Worm (Caenorhabditis elegans) whole organism, L1 larva: ENCODE measurements around the gene F26F4.5.

ENCODE experiments used
- C04F5.9 ChIP-seq: sonication (generic microtip); optimal IDR thresholded peaks from 2 replicates; lab custom pipeline; 2016; ENCODE audit warnings: missing genetic modification characterization, missing compliant biosample characterization
- aha-1 ChIP-seq: fragments of 150-350 bp; optimal IDR thresholded peaks from 2 replicates; lab custom pipeline; 2014; ENCODE audit warnings: missing biosample characterization, missing genetic modification characterization
- alr-1 ChIP-seq: fragments of 200-800 bp; sonication (Bioruptor generic); optimal IDR thresholded peaks from 2 replicates; lab custom pipeline; 2018; ENCODE audit warnings: borderline replicate concordance, mild to moderate bottlenecking, missing genetic modification characterization, missing compliant biosample characterization
- aly-2 ChIP-seq: fragments of 150-350 bp; optimal IDR thresholded peaks from 2 replicates; lab custom pipeline; 2014; ENCODE audit warnings: missing biosample characterization, missing genetic modification characterization
- blmp-1 ChIP-seq: fragments of 150-350 bp; optimal IDR thresholded peaks from 2 replicates; lab custom pipeline; 2014; ENCODE audit warnings: missing biosample characterization, missing genetic modification characterization
- ceh-8 ChIP-seq: fragments of 200-800 bp; sonication (Bioruptor generic); optimal IDR thresholded peaks from 2 replicates; lab custom pipeline; 2018; ENCODE audit warnings: mild to moderate bottlenecking, missing genetic modification characterization, moderate library complexity, missing compliant biosample characterization
- ceh-82 ChIP-seq, 3 experiments: fragments of 150-350 bp in 1 of 3; sonication (generic microtip) in 2 of 3; optimal IDR thresholded peaks; 2 replicates each; lab custom pipeline; 2014 to 2017; ENCODE audit warnings: missing biosample characterization in 3 of 3, missing genetic modification characterization in 3 of 3
- ceh-88 ChIP-seq: fragments of 200-800 bp; sonication (Bioruptor generic); IDR thresholded peaks from 2 replicates; pipeline ENCODE4 v1.3.6; 2022; ENCODE audit warnings: missing genetic modification characterization, missing compliant biosample characterization
- ceh-90 ChIP-seq: sonication (generic microtip); optimal IDR thresholded peaks from 2 replicates; lab custom pipeline; 2016; ENCODE audit warnings: missing genetic modification characterization, missing compliant biosample characterization
- dpl-1 ChIP-seq, 3 experiments: fragments of 150-350 bp in 2 of 3; sonication (generic microtip) in 1 of 3; optimal IDR thresholded peaks; 2 replicates each; lab custom pipeline; 2014 to 2017; ENCODE audit warnings: missing biosample characterization in 3 of 3, missing genetic modification characterization in 3 of 3, missing genetic modification reagents in 3 of 3
- efl-3 ChIP-seq: fragments of 200-800 bp; sonication (Bioruptor generic); optimal IDR thresholded peaks from 2 replicates; lab custom pipeline; 2018; ENCODE audit warnings: mild to moderate bottlenecking, missing genetic modification characterization, missing compliant biosample characterization
- egl-13 ChIP-seq: sonication (generic microtip); optimal IDR thresholded peaks from 2 replicates; lab custom pipeline; 2016; ENCODE audit warnings: missing genotype, missing genetic modification reagents, missing genetic modification characterization, missing compliant biosample characterization
- elt-2 ChIP-seq: sonication (generic microtip); optimal IDR thresholded peaks from 2 replicates; lab custom pipeline; 2016; ENCODE audit warnings: missing genetic modification characterization, mild to moderate bottlenecking, inconsistent platforms, missing compliant biosample characterization, missing genetic modification reagents
- elt-3 ChIP-seq, 6 experiments: fragments of 150-350 bp in 1 of 6; sonication (generic microtip); optimal IDR thresholded peaks; 2 replicates each; lab custom pipeline; 2017 to 2018; ENCODE audit warnings: missing biosample characterization in 6 of 6, missing genetic modification characterization in 6 of 6, inconsistent platforms in 1 of 6
- fkh-4 ChIP-seq: sonication (generic microtip); optimal IDR thresholded peaks from 2 replicates; lab custom pipeline; 2016; ENCODE audit warnings: missing compliant biosample characterization, missing genetic modification characterization, borderline replicate concordance
- fos-1 ChIP-seq: fragments of 150-350 bp; optimal IDR thresholded peaks from 2 replicates; lab custom pipeline; 2014; ENCODE audit warnings: missing biosample characterization, missing genetic modification characterization
- irx-1 ChIP-seq: sonication (generic microtip); optimal IDR thresholded peaks from 2 replicates; lab custom pipeline; 2016; ENCODE audit warnings: missing genetic modification characterization, missing compliant biosample characterization
- lin-14 ChIP-seq: fragments of 200-800 bp; sonication (Bioruptor generic); optimal IDR thresholded peaks from 2 replicates; lab custom pipeline; 2018; ENCODE audit warnings: mild to moderate bottlenecking, missing genetic modification characterization, moderate library complexity, missing compliant biosample characterization
- lin-15B ChIP-seq: fragments of 150-350 bp; sonication (generic microtip); optimal IDR thresholded peaks from 3 replicates; lab custom pipeline; 2014; ENCODE audit warnings: missing biosample characterization, missing genetic modification characterization
- lin-35 ChIP-seq, 2 experiments: fragments of 150-350 bp; optimal IDR thresholded peaks; 2 replicates each; lab custom pipeline; 2014; ENCODE audit warnings: missing biosample characterization in 2 of 2, missing genetic modification characterization in 2 of 2, missing genetic modification reagents in 2 of 2
- lsy-2 ChIP-seq, 2 experiments: fragments of 150-350 bp; optimal IDR thresholded peaks; 2 replicates each; lab custom pipeline; 2014; ENCODE audit warnings: missing biosample characterization in 2 of 2, missing genetic modification characterization in 2 of 2
- mab-9 ChIP-seq: fragments of 200-800 bp; sonication (Bioruptor generic); IDR thresholded peaks from 2 replicates; pipeline ENCODE4 v1.3.6; 2022; ENCODE audit warnings: missing genetic modification reagents, missing genetic modification characterization, missing compliant biosample characterization
- mep-1 ChIP-seq: fragments of 150-350 bp; optimal IDR thresholded peaks from 2 replicates; lab custom pipeline; 2014; ENCODE audit warnings: missing biosample characterization, missing genetic modification characterization
- nhr-237 ChIP-seq: fragments of 150-350 bp; optimal IDR thresholded peaks from 2 replicates; lab custom pipeline; 2014; ENCODE audit warnings: missing biosample characterization, missing genetic modification characterization
- nhr-47 ChIP-seq: sonication (generic microtip); optimal IDR thresholded peaks from 2 replicates; lab custom pipeline; 2016; ENCODE audit warnings: mild to moderate bottlenecking, missing genetic modification characterization, moderate library complexity, missing compliant biosample characterization
- nhr-71 ChIP-seq: sonication (generic microtip); optimal IDR thresholded peaks from 2 replicates; lab custom pipeline; 2016; ENCODE audit warnings: mild to moderate bottlenecking, missing genetic modification characterization, moderate library complexity, missing compliant biosample characterization
- nhr-76 ChIP-seq: sonication (generic microtip); optimal IDR thresholded peaks from 2 replicates; lab custom pipeline; 2017; ENCODE audit warnings: missing biosample characterization, missing genetic modification characterization
- nhr-84 ChIP-seq: sonication (generic microtip); optimal IDR thresholded peaks from 2 replicates; lab custom pipeline; 2017; ENCODE audit warnings: missing biosample characterization, missing genetic modification characterization
- nhr-85 ChIP-seq: sonication (generic microtip); peaks from one replicate; lab custom pipeline; 2016; ENCODE audit warnings: missing genetic modification characterization, inconsistent platforms, missing compliant biosample characterization
- skn-1 ChIP-seq: fragments of 150-350 bp; optimal IDR thresholded peaks from 2 replicates; lab custom pipeline; 2014; ENCODE audit warnings: missing biosample characterization, missing genetic modification characterization
- snpc-4 ChIP-seq: fragments of 150-350 bp; optimal IDR thresholded peaks from 2 replicates; lab custom pipeline; 2014; ENCODE audit warnings: missing biosample characterization, missing genetic modification characterization
- snu-23 ChIP-seq: sonication (generic microtip); optimal IDR thresholded peaks from 2 replicates; lab custom pipeline; 2016; ENCODE audit warnings: missing genetic modification characterization, missing compliant biosample characterization
- sox-4 ChIP-seq: sonication (generic microtip); optimal IDR thresholded peaks from 2 replicates; lab custom pipeline; 2016; ENCODE audit warnings: missing genetic modification characterization, missing compliant biosample characterization
- sptf-1 ChIP-seq: fragments of 150-350 bp; optimal IDR thresholded peaks from 2 replicates; lab custom pipeline; 2014; ENCODE audit warnings: missing biosample characterization, missing genetic modification characterization
- swsn-7 ChIP-seq: sonication (generic microtip); optimal IDR thresholded peaks from 2 replicates; lab custom pipeline; 2016; ENCODE audit warnings: missing genetic modification characterization, missing compliant biosample characterization
- tbx-2 ChIP-seq: sonication (generic microtip); optimal IDR thresholded peaks from 2 replicates; lab custom pipeline; 2016; ENCODE audit warnings: missing genetic modification characterization, missing compliant biosample characterization
- tlp-1 ChIP-seq: fragments of 150-350 bp; optimal IDR thresholded peaks from 2 replicates; lab custom pipeline; 2014; ENCODE audit warnings: missing biosample characterization, missing genetic modification characterization
- unc-130 ChIP-seq: fragments of 150-350 bp; optimal IDR thresholded peaks from 2 replicates; lab custom pipeline; 2017; ENCODE audit warnings: missing biosample characterization, missing genetic modification characterization, inconsistent platforms
- unc-30 ChIP-seq: sonication (generic microtip); optimal IDR thresholded peaks from 2 replicates; lab custom pipeline; 2017; ENCODE audit warnings: missing biosample characterization, missing genetic modification characterization
- unc-86 ChIP-seq: sonication (generic microtip); optimal IDR thresholded peaks from 2 replicates; lab custom pipeline; 2016; ENCODE audit warnings: missing genetic modification characterization, missing compliant biosample characterization
- vab-15 ChIP-seq: sonication (generic microtip); optimal IDR thresholded peaks from 2 replicates; lab custom pipeline; 2017; ENCODE audit warnings: missing genotype, mild to moderate bottlenecking, missing genetic modification characterization, missing compliant biosample characterization
- xbp-1 ChIP-seq: sonication (generic microtip); optimal IDR thresholded peaks from 2 replicates; lab custom pipeline; 2016; ENCODE audit warnings: missing genetic modification characterization, missing compliant biosample characterization
- zag-1 ChIP-seq: fragments of 150-350 bp; optimal IDR thresholded peaks from 2 replicates; lab custom pipeline; 2014; ENCODE audit warnings: missing biosample characterization, missing genetic modification characterization
- ztf-11 ChIP-seq, 2 experiments: sonication (generic microtip); optimal IDR thresholded peaks; 2 replicates each; lab custom pipeline; 2016 to 2017; ENCODE audit warnings: missing genetic modification characterization in 2 of 2, missing biosample characterization in 1 of 2, missing compliant biosample characterization in 1 of 2

The F26F4.5 gene

DNA sequence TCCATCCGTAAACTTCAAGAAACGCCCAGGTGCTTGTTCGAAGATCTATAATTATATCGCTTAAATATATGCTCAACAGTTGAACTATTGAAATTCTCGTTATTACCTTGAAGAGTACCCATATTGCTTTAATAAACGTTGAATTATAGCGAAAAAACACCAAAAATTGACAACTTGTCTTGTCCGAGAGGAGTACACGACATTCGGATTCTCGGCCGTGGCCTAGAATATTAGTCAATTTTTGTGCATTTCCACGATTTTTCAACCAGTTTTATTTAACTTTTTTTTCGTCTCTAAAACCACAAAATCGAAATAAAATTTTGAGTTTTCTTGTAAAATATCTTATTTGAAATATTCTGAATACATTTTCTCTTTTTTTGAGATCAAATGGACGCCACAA, 21.3 kb upstream of the F26F4.5 start, which contains the start of the genes F26F4.9 and cee-1 (continued):
- no peak for TF ChIP-seq aly-2 (tag; lab: Kevin White, UChicago)
- TF ChIP-seq ztf-11 (tag; optimal IDR thresholded peaks at IDR 0.05; lab: Kevin White, UChicago): peak in 1 of 2 experiments; percentile 88
- peak; percentile 32 for TF ChIP-seq unc-86 (tag; lab: Kevin White, UChicago)
- TF ChIP-seq lin-35 (GFP tag; optimal IDR thresholded peaks at IDR 0.05; lab: Kevin White, UChicago): peak; percentile 67 to 75
- TF ChIP-seq irx-1 (tag; lab: Kevin White, UChicago): peak; percentile 86
- peak; percentile 66 for TF ChIP-seq C04F5.9 (tag; lab: Kevin White, UChicago)
- peak; percentile 63 to 69 for TF ChIP-seq lsy-2 (tag; optimal IDR thresholded peaks at IDR 0.05; lab: Kevin White, UChicago)
- no peak for TF ChIP-seq snpc-4 (tag; lab: Kevin White, UChicago)
- TF ChIP-seq nhr-84: no peak
- TF ChIP-seq swsn-7 (tag; lab: Kevin White, UChicago): peak; percentile 70
- TF ChIP-seq ceh-90 (tag; lab: Kevin White, UChicago): peak; percentile 90
- TF ChIP-seq blmp-1 (tag; lab: Kevin White, UChicago): peak; percentile 40

DNA sequence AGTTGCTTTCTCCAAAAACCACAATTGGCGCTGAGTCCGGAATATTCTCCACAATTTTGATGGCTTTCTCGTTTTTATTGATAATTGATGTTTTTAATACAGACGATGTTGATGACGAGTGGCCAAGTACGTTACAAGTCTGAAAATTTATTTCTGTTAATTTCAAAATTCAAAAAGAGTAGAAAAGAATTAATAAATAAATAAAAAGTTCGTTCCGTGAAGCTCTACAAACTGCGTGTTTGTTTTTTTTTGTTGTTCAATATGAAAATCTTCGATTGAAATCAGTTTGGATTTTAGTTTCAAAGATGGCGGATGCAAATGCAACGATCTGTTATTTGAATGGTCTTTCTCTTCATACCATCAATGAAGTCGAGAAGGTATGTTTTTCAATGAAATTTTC, 19.9 kb upstream of the F26F4.5 start, which contains the start of gene F26F4.2:
F26F4.2 (plus strand) TSS at position 301 of the 400 bp plus-strand sequence.
- TF ChIP-seq unc-130 (no peak), nhr-76 (no peak), nhr-237 (no peak), alr-1 (tag; lab: Kevin White, UChicago) (no peak), elt-2 (tag; lab: Kevin White, UChicago) (no peak), nhr-71 (tag; lab: Kevin White, UChicago) (no peak), xbp-1 (tag; lab: Kevin White, UChicago) (no peak), nhr-47 (tag; lab: Kevin White, UChicago) (no peak), fos-1 (no peak), ztf-11 (tag; optimal IDR thresholded peaks at IDR 0.05; lab: Kevin White, UChicago) (no peak), tbx-2 (tag; lab: Kevin White, UChicago) (no peak), zag-1 (tag; lab: Kevin White, UChicago) (no peak)

DNA sequence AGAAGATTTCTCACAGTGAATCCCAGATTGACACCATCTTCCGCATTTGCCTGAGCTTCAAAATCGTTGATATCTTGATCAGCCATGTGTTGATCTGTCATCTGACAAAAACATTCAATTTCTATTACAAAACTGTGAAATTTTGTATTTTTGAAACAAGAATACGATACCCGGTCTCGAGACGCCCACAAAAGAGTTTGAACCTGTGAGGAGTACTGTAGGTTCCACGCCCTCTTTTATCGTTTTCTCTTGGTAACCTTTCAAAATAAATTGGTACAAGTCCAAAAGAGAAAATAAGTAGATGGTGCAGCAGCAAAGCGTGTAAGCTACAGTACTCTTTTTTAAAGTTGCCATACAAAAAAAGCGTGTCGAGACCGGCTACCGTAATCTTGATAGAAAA, 18.9 kb upstream of the F26F4.5 start, which contains the start of gene F26F4.12:
F26F4.12 (minus strand) TSS at position 101 of the 400 bp plus-strand sequence.
- TF ChIP-seq skn-1 (tag; lab: Kevin White, UChicago): no peak
- TF ChIP-seq mab-9 (GFP tag; lab: Robert Waterston, UW): no peak
- no peak for TF ChIP-seq C04F5.9 (tag; lab: Kevin White, UChicago)
- TF ChIP-seq mep-1 (tag; lab: Kevin White, UChicago): no peak
- no peak for TF ChIP-seq unc-130
- no peak for TF ChIP-seq tlp-1
- TF ChIP-seq efl-3 (GFP tag; lab: Kevin White, UChicago): no peak
- TF ChIP-seq ceh-82 (tag; optimal IDR thresholded peaks at IDR 0.05; lab: Kevin White, UChicago): no peak
- no peak for TF ChIP-seq tbx-2 (tag; lab: Kevin White, UChicago)
- no peak for TF ChIP-seq nhr-76
- TF ChIP-seq sptf-1 (tag; lab: Kevin White, UChicago): no peak
- no peak for TF ChIP-seq fkh-4 (tag; lab: Kevin White, UChicago)
- no peak for TF ChIP-seq nhr-237
- no peak for TF ChIP-seq alr-1 (tag; lab: Kevin White, UChicago)

DNA sequence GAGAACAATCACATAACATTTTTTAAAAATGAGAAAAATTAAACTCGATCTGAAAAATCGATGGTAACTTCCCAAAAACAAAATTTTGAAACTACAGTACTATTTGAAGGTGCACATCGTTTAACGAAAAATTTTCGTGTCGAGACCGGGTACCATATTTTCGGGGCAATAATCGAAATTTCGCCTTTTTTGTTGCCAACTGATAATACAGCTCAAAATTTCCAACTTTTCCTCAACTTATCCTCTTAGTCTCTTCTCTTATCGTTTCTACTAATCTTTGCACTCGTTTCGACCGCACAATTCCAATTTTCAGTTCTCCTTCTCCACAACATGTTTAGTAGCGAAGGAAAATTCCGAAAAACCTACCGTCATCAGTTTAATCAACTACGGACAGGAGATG, 15.8 kb upstream of the F26F4.5 start, which contains the start of gene rom-1:
rom-1 (plus strand) TSS at position 301 of the 400 bp plus-strand sequence.
- TF ChIP-seq aly-2 (tag; lab: Kevin White, UChicago): no peak
- no peak for TF ChIP-seq ceh-88 (GFP tag; lab: Robert Waterston, UW)
- TF ChIP-seq ceh-90 (tag; lab: Kevin White, UChicago): no peak
- TF ChIP-seq vab-15: no peak
- no peak for TF ChIP-seq fkh-4 (tag; lab: Kevin White, UChicago)

DNA sequence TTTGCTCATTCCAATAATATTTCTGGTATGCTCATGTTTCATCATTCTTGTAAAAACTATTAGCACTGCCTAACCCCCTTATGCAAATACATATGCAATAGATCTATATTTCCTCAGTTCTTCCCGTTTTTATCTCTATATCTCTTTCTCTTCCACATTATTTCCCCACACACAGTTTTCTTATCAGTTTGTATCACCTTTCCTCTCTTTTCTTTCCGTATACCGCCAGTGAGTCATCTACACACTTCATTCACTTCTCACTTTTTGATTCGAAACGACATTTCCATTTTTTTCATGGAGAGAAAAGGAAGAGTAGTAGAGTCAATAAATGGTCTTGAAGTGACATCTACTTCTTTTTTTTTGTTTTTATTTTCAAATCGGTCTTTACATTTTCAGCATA, 15.3 kb upstream of the F26F4.5 start:
- no peak for TF ChIP-seq zag-1 (tag; lab: Kevin White, UChicago)
- TF ChIP-seq blmp-1 (tag; lab: Kevin White, UChicago): peak; percentile 63
- TF ChIP-seq ceh-8 (GFP tag; lab: Kevin White, UChicago): no peak
- no peak for TF ChIP-seq aha-1 (tag; lab: Kevin White, UChicago)
- TF ChIP-seq ceh-82 (tag; optimal IDR thresholded peaks at IDR 0.05; lab: Kevin White, UChicago): no peak
- TF ChIP-seq elt-2 (tag; lab: Kevin White, UChicago): peak; percentile 32
- TF ChIP-seq elt-3 (tag; optimal IDR thresholded peaks at IDR 0.05; lab: Kevin White, UChicago): peak in 1 of 6 experiments; percentile 51
- no peak for TF ChIP-seq sox-4 (tag; lab: Kevin White, UChicago)
- no peak for TF ChIP-seq dpl-1 (GFP tag; optimal IDR thresholded peaks at IDR 0.05; lab: Kevin White, UChicago)
- TF ChIP-seq nhr-85 (tag; lab: Kevin White, UChicago): peak; percentile 8
- no peak for TF ChIP-seq snu-23 (GFP tag; lab: Kevin White, UChicago)
- TF ChIP-seq egl-13: no peak
- no peak for TF ChIP-seq mep-1 (tag; lab: Kevin White, UChicago)
- no peak for TF ChIP-seq unc-30 (tag; lab: Kevin White, UChicago)
- no peak for TF ChIP-seq lin-15B (tag; lab: Kevin White, UChicago)
- TF ChIP-seq alr-1 (tag; lab: Kevin White, UChicago): no peak
- TF ChIP-seq vab-15: no peak
- TF ChIP-seq lin-14 (GFP tag; lab: Kevin White, UChicago): peak; percentile 16
